Fruit fly (Drosophila melanogaster): ENCODE data around the gene CG15482.

CG15482 gene

dm6 chr2L:13202960-13203436 lies 8.6 kb downstream of the CG15482 start, which contains the start of gene CG16972:
Gene CG16972 (minus strand): TSS chr2L:13203295.
- TF ChIP-seq tj (GFP tag; optimal IDR thresholded peaks at IDR 0.05) (no peak), cnc (optimal IDR thresholded peaks at IDR 0.05) (no peak), pad (GFP tag; optimal IDR thresholded peaks at IDR 0.05) (no peak), CG11617 (GFP tag; optimal IDR thresholded peaks at IDR 0.05) (peak; percentile 55), cic (GFP tag; optimal IDR thresholded peaks at IDR 0.05) (no peak), Clk (GFP tag; optimal IDR thresholded peaks at IDR 0.05) (peak; percentile 0), CG7045 (GFP tag; optimal IDR thresholded peaks at IDR 0.05) (peak; percentile 35), bab1 (GFP tag; optimal IDR thresholded peaks at IDR 0.05) (peak; percentile 41), kay (GFP tag; ENCODE audit: borderline replicate concordance) (no peak), CG7101 (tag; optimal IDR thresholded peaks at IDR 0.05) (no peak), ovo (GFP tag; optimal IDR thresholded peaks at IDR 0.05) (peak; percentile 33), CG14711 (tag; optimal IDR thresholded peaks at IDR 0.05) (peak; percentile 67)

DNA sequence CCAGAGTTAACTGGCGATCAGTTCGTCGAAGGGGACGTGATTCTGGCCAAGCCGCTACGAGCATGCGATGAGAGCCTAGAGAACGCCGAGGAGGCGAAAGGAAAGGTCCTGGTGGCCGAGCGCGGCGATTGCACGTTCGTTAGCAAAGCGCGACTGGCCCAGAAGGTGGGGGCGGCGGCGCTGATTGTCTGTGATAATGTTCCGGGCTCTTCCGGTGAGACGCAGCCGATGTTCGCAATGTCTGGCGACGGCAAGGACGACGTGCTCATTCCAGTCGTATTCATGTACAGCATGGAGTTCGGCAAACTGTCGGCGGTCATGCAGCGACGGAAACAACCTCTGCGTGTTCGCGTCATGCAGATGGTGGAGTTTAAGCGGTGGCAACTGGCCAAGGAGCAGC lies 15.8 kb downstream of the CG15482 start:
- TF ChIP-seq CG11617 (GFP tag; optimal IDR thresholded peaks at IDR 0.05) (no peak), cic (GFP tag; optimal IDR thresholded peaks at IDR 0.05) (no peak), CG33017 (tag; optimal IDR thresholded peaks at IDR 0.05) (no peak), Mnt (GFP tag; optimal IDR thresholded peaks at IDR 0.05) (no peak), kay (GFP tag; ENCODE audit: borderline replicate concordance) (no peak), CG7101 (tag; optimal IDR thresholded peaks at IDR 0.05) (no peak), Crg-1 (GFP tag; optimal IDR thresholded peaks at IDR 0.05) (no peak), cnc (optimal IDR thresholded peaks at IDR 0.05) (no peak), CG5204 (GFP tag; optimal IDR thresholded peaks at IDR 0.05) (no peak), Hr96 (GFP tag; optimal IDR thresholded peaks at IDR 0.05) (no peak), Clk (GFP tag; optimal IDR thresholded peaks at IDR 0.05) (no peak), CG1620 (GFP tag; optimal IDR thresholded peaks at IDR 0.05) (no peak), pad (GFP tag; optimal IDR thresholded peaks at IDR 0.05) (no peak), CG7045 (GFP tag; optimal IDR thresholded peaks at IDR 0.05) (no peak), tj (GFP tag; optimal IDR thresholded peaks at IDR 0.05) (no peak), toe (GFP tag; optimal IDR thresholded peaks at IDR 0.05) (no peak), bab1 (GFP tag; optimal IDR thresholded peaks at IDR 0.05) (no peak), CG14711 (tag; optimal IDR thresholded peaks at IDR 0.05) (no peak)

DNA sequence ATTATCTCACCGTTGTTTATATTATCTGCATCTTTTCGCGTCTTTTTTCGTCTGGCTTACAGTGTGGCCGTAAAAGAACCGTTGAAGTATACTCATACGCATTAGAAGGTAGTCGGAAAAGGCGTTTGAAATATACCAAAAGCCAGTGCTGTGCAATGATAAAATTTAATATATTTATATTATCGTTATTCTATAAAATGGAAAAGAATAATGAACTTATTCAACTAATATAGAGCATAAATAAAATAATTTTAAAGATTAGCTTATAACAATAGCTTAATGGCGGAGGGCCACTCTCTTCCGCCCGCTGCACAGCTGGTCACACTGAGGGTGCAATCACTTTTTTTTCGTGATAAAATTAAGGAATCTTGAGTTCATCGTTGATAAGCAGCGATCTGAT lies 19.7 kb downstream of the CG15482 start, which contains the start of the genes CG16974 and Edem2:
Gene CG16974 (minus strand): TSS at position 86 of the 400 bp plus-strand sequence.
Gene Edem2 (plus strand): TSS at position 308 of the 400 bp plus-strand sequence.
- TF ChIP-seq Hr96 (GFP tag; optimal IDR thresholded peaks at IDR 0.05) = no peak
- no peak for TF ChIP-seq kay (GFP tag; ENCODE audit: borderline replicate concordance)
- TF ChIP-seq toe (GFP tag; optimal IDR thresholded peaks at IDR 0.05) = no peak
- peak; percentile 77 for TF ChIP-seq CG7045 (GFP tag; optimal IDR thresholded peaks at IDR 0.05)
- TF ChIP-seq Clk (GFP tag; optimal IDR thresholded peaks at IDR 0.05) = peak; percentile 11
- TF ChIP-seq CG14711 (tag; optimal IDR thresholded peaks at IDR 0.05) = peak; percentile 81
- peak; percentile 66 for TF ChIP-seq cic (GFP tag; optimal IDR thresholded peaks at IDR 0.05)
- no peak for TF ChIP-seq CG5204 (GFP tag; optimal IDR thresholded peaks at IDR 0.05)
- peak; percentile 48 for TF ChIP-seq tj (GFP tag; optimal IDR thresholded peaks at IDR 0.05)
- peak; percentile 75 for TF ChIP-seq Mnt (GFP tag; optimal IDR thresholded peaks at IDR 0.05)
- peak; percentile 86 for TF ChIP-seq bab1 (GFP tag; optimal IDR thresholded peaks at IDR 0.05)
- TF ChIP-seq Crg-1 (GFP tag; optimal IDR thresholded peaks at IDR 0.05) = peak; percentile 65
- TF ChIP-seq CG7101 (tag; optimal IDR thresholded peaks at IDR 0.05) = peak; percentile 88
- TF ChIP-seq CG33017 (tag; optimal IDR thresholded peaks at IDR 0.05) = peak; percentile 77
- peak; percentile 79 for TF ChIP-seq CG1620 (GFP tag; optimal IDR thresholded peaks at IDR 0.05)
- no peak for TF ChIP-seq cnc (optimal IDR thresholded peaks at IDR 0.05)
- TF ChIP-seq ovo (GFP tag; optimal IDR thresholded peaks at IDR 0.05) = peak; percentile 68
- peak; percentile 72 for TF ChIP-seq CG11617 (GFP tag; optimal IDR thresholded peaks at IDR 0.05)
- peak; percentile 67 for TF ChIP-seq pad (GFP tag; optimal IDR thresholded peaks at IDR 0.05)
- peak; percentile 59 for TF ChIP-seq CG12768 (GFP tag; optimal IDR thresholded peaks at IDR 0.05)

- TF ChIP-seq kay (GFP tag; ENCODE audit: borderline replicate concordance) (no peak), Hr96 (GFP tag; optimal IDR thresholded peaks at IDR 0.05) (no peak), ovo (GFP tag; optimal IDR thresholded peaks at IDR 0.05) (peak; percentile 2)
Measured at dm6 chr2L:13191052-13191678, 20.4 kb downstream of the CG15482 start.

DNA sequence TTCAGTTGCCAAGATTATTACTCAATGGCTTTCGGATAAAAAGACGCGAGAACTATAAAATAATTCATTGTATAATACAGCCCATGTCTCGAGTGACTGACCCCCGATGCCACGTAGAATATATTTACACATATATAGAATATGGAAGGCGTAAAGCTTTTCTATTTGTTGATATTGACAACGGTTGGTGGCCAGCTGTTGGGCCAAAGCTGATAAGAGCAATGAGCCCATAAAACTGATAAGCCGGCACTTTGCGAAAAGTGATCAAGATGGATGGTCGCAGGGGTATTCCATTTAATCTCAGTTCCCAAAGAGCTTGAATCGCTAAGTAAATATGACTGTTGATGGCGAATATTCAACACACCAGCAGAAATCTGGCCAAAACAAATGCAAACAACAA lies 21.1 kb downstream of the CG15482 start:
- peak; percentile 13 for TF ChIP-seq Clk (GFP tag; optimal IDR thresholded peaks at IDR 0.05)
- TF ChIP-seq CG11617 (GFP tag; optimal IDR thresholded peaks at IDR 0.05) = peak; percentile 44
- TF ChIP-seq Mnt (GFP tag; optimal IDR thresholded peaks at IDR 0.05) = peak; percentile 57
- TF ChIP-seq pad (GFP tag; optimal IDR thresholded peaks at IDR 0.05) = peak; percentile 55
- TF ChIP-seq ovo (GFP tag; optimal IDR thresholded peaks at IDR 0.05) = peak; percentile 19
- TF ChIP-seq toe (GFP tag; optimal IDR thresholded peaks at IDR 0.05) = no peak
- no peak for TF ChIP-seq bab1 (GFP tag; optimal IDR thresholded peaks at IDR 0.05)
- TF ChIP-seq cnc (optimal IDR thresholded peaks at IDR 0.05) = no peak
- peak; percentile 12 for TF ChIP-seq CG14711 (tag; optimal IDR thresholded peaks at IDR 0.05)
- TF ChIP-seq cic (GFP tag; optimal IDR thresholded peaks at IDR 0.05) = peak; percentile 95
- peak; percentile 26 for TF ChIP-seq CG7045 (GFP tag; optimal IDR thresholded peaks at IDR 0.05)
- no peak for TF ChIP-seq CG5204 (GFP tag; optimal IDR thresholded peaks at IDR 0.05)
- TF ChIP-seq CG7101 (tag; optimal IDR thresholded peaks at IDR 0.05) = peak; percentile 52
- no peak for TF ChIP-seq kay (GFP tag; ENCODE audit: borderline replicate concordance)
- no peak for TF ChIP-seq Hr96 (GFP tag; optimal IDR thresholded peaks at IDR 0.05)
- TF ChIP-seq tj (GFP tag; optimal IDR thresholded peaks at IDR 0.05) = peak; percentile 18
- TF ChIP-seq CG12768 (GFP tag; optimal IDR thresholded peaks at IDR 0.05) = peak; percentile 81
- TF ChIP-seq CG33017 (tag; optimal IDR thresholded peaks at IDR 0.05) = peak; percentile 43
- no peak for TF ChIP-seq CG1620 (GFP tag; optimal IDR thresholded peaks at IDR 0.05)

- TF ChIP-seq CG7101 (tag; optimal IDR thresholded peaks at IDR 0.05) (no peak), Clk (GFP tag; optimal IDR thresholded peaks at IDR 0.05) (no peak), toe (GFP tag; optimal IDR thresholded peaks at IDR 0.05) (no peak), CG11617 (GFP tag; optimal IDR thresholded peaks at IDR 0.05) (no peak), CG33017 (tag; optimal IDR thresholded peaks at IDR 0.05) (no peak), cnc (optimal IDR thresholded peaks at IDR 0.05) (no peak), Crg-1 (GFP tag; optimal IDR thresholded peaks at IDR 0.05) (no peak), Hr96 (GFP tag; optimal IDR thresholded peaks at IDR 0.05) (no peak), CG5204 (GFP tag; optimal IDR thresholded peaks at IDR 0.05) (no peak), CG1620 (GFP tag; optimal IDR thresholded peaks at IDR 0.05) (no peak), bab1 (GFP tag; optimal IDR thresholded peaks at IDR 0.05) (no peak), cic (GFP tag; optimal IDR thresholded peaks at IDR 0.05) (no peak), ovo (GFP tag; optimal IDR thresholded peaks at IDR 0.05) (no peak), CG7045 (GFP tag; optimal IDR thresholded peaks at IDR 0.05) (no peak), CG12768 (GFP tag; optimal IDR thresholded peaks at IDR 0.05) (no peak)
Measured at dm6 chr2L:13183150-13183549, 28.5 kb downstream of the CG15482 start, which contains the start of gene Rsph1. Gene Rsph1 (plus strand): TSS chr2L:13183450.

Measured in whole organism, adult.